Worm (Caenorhabditis elegans) whole organism, young adult: ENCODE results near the gene irg-4.
A peak's percentile ranks its signal among the peaks of the same experiment; 100 is the strongest.

Experiments used
- B0019.2 ChIP-seq: fragments of 200-800 bp; sonication (Bioruptor generic); conservative IDR thresholded peaks from 2 replicates; pipeline ENCODE4 v1.3.6; 2022; ENCODE audit warnings: missing genetic modification reagents, missing genetic modification characterization, missing compliant biosample characterization
- B0035.1 ChIP-seq: sonication (generic microtip); optimal IDR thresholded peaks from 2 replicates; lab custom pipeline; 2016; ENCODE audit warnings: missing genetic modification characterization, mild to moderate bottlenecking, missing compliant biosample characterization, missing genotype, missing genetic modification reagents
- C06A6.2 ChIP-seq: fragments of 200-800 bp; sonication (Bioruptor generic); conservative IDR thresholded peaks from 2 replicates; pipeline ENCODE4 v1.3.6; 2022; ENCODE audit warnings: missing genetic modification characterization, missing compliant biosample characterization
- C17E4.6 ChIP-seq: fragments of 200-800 bp; sonication (Bioruptor generic); IDR thresholded peaks from 2 replicates; pipeline ENCODE4 v1.3.6; 2022; ENCODE audit warnings: missing genetic modification reagents, missing genetic modification characterization, missing compliant biosample characterization
- D2030.7 ChIP-seq: fragments of 200-800 bp; sonication (Bioruptor generic); IDR thresholded peaks from 2 replicates; pipeline ENCODE4 v1.3.6; 2022; ENCODE audit warnings: missing genetic modification reagents, missing genetic modification characterization, missing compliant biosample characterization
- F10E7.11 ChIP-seq: sonication (generic microtip); optimal IDR thresholded peaks from 2 replicates; lab custom pipeline; 2017; ENCODE audit warnings: mild to moderate bottlenecking, missing genetic modification characterization, moderate library complexity, missing compliant biosample characterization
- F22D6.2 ChIP-seq: sonication (generic microtip); optimal IDR thresholded peaks from 2 replicates; lab custom pipeline; 2016; ENCODE audit warnings: mild to moderate bottlenecking, missing genetic modification characterization, missing compliant biosample characterization
- F33H1.4 ChIP-seq: fragments of 200-800 bp; sonication (Bioruptor generic); IDR thresholded peaks from 2 replicates; pipeline ENCODE4 v1.3.6; 2022; ENCODE audit warnings: missing genetic modification reagents, missing genetic modification characterization, missing compliant biosample characterization
- F39B2.1 ChIP-seq: fragments of 200-800 bp; sonication (Bioruptor generic); IDR thresholded peaks from 2 replicates; pipeline ENCODE4 v1.3.6; 2022; ENCODE audit warnings: missing genetic modification reagents, missing genetic modification characterization, missing compliant biosample characterization
- F57C9.4 ChIP-seq: sonication (generic microtip); optimal IDR thresholded peaks from 2 replicates; lab custom pipeline; 2017; ENCODE audit warnings: mild to moderate bottlenecking, missing genetic modification characterization, missing compliant biosample characterization
- Y67H2A.10 ChIP-seq: fragments of 200-800 bp; sonication (Bioruptor generic); conservative IDR thresholded peaks from 2 replicates; pipeline ENCODE4 v1.3.6; 2022; ENCODE audit warnings: missing genetic modification reagents, missing genetic modification characterization, missing compliant biosample characterization
- ZK185.1 ChIP-seq: sonication (generic microtip); optimal IDR thresholded peaks from 2 replicates; lab custom pipeline; 2016; ENCODE audit warnings: mild to moderate bottlenecking, missing genetic modification characterization, missing compliant biosample characterization; ENCODE audit not compliant: poor library complexity, severe bottlenecking
- akir-1 ChIP-seq: fragments of 200-800 bp; sonication (Bioruptor generic); optimal IDR thresholded peaks from 2 replicates; lab custom pipeline; 2018; ENCODE audit warnings: mild to moderate bottlenecking, missing genetic modification characterization, moderate library complexity, missing compliant biosample characterization
- athp-1 ChIP-seq: sonication (generic microtip); optimal IDR thresholded peaks from 2 replicates; lab custom pipeline; 2017; ENCODE audit warnings: mild to moderate bottlenecking, missing genetic modification characterization, missing compliant biosample characterization
- attf-5 ChIP-seq: fragments of 200-800 bp; sonication (Bioruptor generic); optimal IDR thresholded peaks from 2 replicates; lab custom pipeline; 2018; ENCODE audit warnings: mild to moderate bottlenecking, missing genetic modification characterization, missing compliant biosample characterization
- bed-1 ChIP-seq: fragments of 200-800 bp; sonication (Bioruptor generic); IDR thresholded peaks from 2 replicates; pipeline ENCODE4 v1.3.6; 2022; ENCODE audit warnings: missing genetic modification reagents, missing genetic modification characterization, missing compliant biosample characterization
- bed-2 ChIP-seq: fragments of 200-800 bp; sonication (Bioruptor generic); IDR thresholded peaks from 2 replicates; pipeline ENCODE4 v1.3.6; 2022; ENCODE audit warnings: missing genetic modification reagents, missing genetic modification characterization, missing compliant biosample characterization
- ceh-40 ChIP-seq: fragments of 200-800 bp; sonication (Bioruptor generic); IDR thresholded peaks from 2 replicates; pipeline ENCODE4 v1.3.6; 2022; ENCODE audit warnings: missing genetic modification characterization, missing compliant biosample characterization
- ceh-91 ChIP-seq: fragments of 200-800 bp; sonication (Bioruptor generic); IDR thresholded peaks from 2 replicates; pipeline ENCODE4 v1.3.6; 2022; ENCODE audit warnings: missing genetic modification reagents, missing genetic modification characterization, missing compliant biosample characterization
- dox-1 ChIP-seq: fragments of 200-800 bp; sonication (Bioruptor generic); IDR thresholded peaks from 2 replicates; pipeline ENCODE4 v1.3.6; 2022; ENCODE audit warnings: missing genetic modification reagents, missing genetic modification characterization, missing compliant biosample characterization
- dpl-1 ChIP-seq: fragments of 150-350 bp; optimal IDR thresholded peaks from 2 replicates; lab custom pipeline; 2014; ENCODE audit warnings: missing biosample characterization, missing genetic modification reagents, missing genetic modification characterization
- efl-1 ChIP-seq: fragments of 150-350 bp; optimal IDR thresholded peaks from 2 replicates; lab custom pipeline; 2014; ENCODE audit warnings: missing biosample characterization, missing genetic modification reagents, missing genetic modification characterization
- egl-18 ChIP-seq: fragments of 200-800 bp; sonication (Bioruptor generic); IDR thresholded peaks from 2 replicates; pipeline ENCODE4 v1.3.6; 2022; ENCODE audit warnings: missing genetic modification reagents, missing genetic modification characterization, missing compliant biosample characterization
- ekl-4 ChIP-seq: fragments of 200-800 bp; sonication (Bioruptor generic); IDR thresholded peaks from 2 replicates; pipeline ENCODE4 v1.3.6; 2022; ENCODE audit warnings: missing genetic modification reagents, missing genetic modification characterization, missing compliant biosample characterization
- hmg-1.2 ChIP-seq: fragments of 200-800 bp; sonication (Bioruptor generic); IDR thresholded peaks from 2 replicates; pipeline ENCODE4 v1.3.6; 2022; ENCODE audit warnings: missing genetic modification reagents, missing genetic modification characterization, missing compliant biosample characterization
- hmg-20 ChIP-seq: fragments of 200-800 bp; sonication (Bioruptor generic); IDR thresholded peaks from 2 replicates; pipeline ENCODE4 v1.3.6; 2022; ENCODE audit warnings: missing genetic modification reagents, missing genetic modification characterization, missing compliant biosample characterization
- hsf-1 ChIP-seq: fragments of 200-800 bp; sonication (Bioruptor generic); IDR thresholded peaks from 2 replicates; pipeline ENCODE4 v1.3.6; 2022; ENCODE audit warnings: missing genetic modification reagents, missing genetic modification characterization, missing compliant biosample characterization
- lin-26 ChIP-seq: fragments of 200-800 bp; sonication (Bioruptor generic); IDR thresholded peaks from 2 replicates; pipeline ENCODE4 v1.3.6; 2022; ENCODE audit warnings: missing genetic modification reagents, missing genetic modification characterization, missing compliant biosample characterization
- lin-35 ChIP-seq, 3 experiments: fragments of 150-350 bp in 2 of 3; sonication (generic microtip) in 1 of 3; optimal IDR thresholded peaks; 2 replicates each; lab custom pipeline; 2014 to 2018; ENCODE audit warnings: missing biosample characterization in 3 of 3, missing genetic modification characterization in 3 of 3, missing genetic modification reagents in 3 of 3
- lin-54 ChIP-seq: fragments of 200-800 bp; sonication (Bioruptor generic); optimal IDR thresholded peaks from 2 replicates; lab custom pipeline; 2018; ENCODE audit warnings: mild to moderate bottlenecking, missing genetic modification characterization, missing compliant biosample characterization
- lsl-1 ChIP-seq: fragments of 200-800 bp; sonication (Bioruptor generic); optimal IDR thresholded peaks from 2 replicates; lab custom pipeline; 2018; ENCODE audit warnings: mild to moderate bottlenecking, missing genetic modification characterization, moderate library complexity, missing compliant biosample characterization
- lsy-27 ChIP-seq: sonication (generic microtip); optimal IDR thresholded peaks from 2 replicates; lab custom pipeline; 2017; ENCODE audit warnings: missing genetic modification characterization, mild to moderate bottlenecking, missing compliant biosample characterization, antibody characterized with exemption, missing genotype, borderline replicate concordance; ENCODE audit not compliant: insufficient read depth
- madf-6 ChIP-seq: fragments of 200-800 bp; sonication (Bioruptor generic); IDR thresholded peaks from 2 replicates; pipeline ENCODE4 v1.3.6; 2022; ENCODE audit warnings: missing genetic modification reagents, missing genetic modification characterization, missing compliant biosample characterization
- mcd-1 ChIP-seq: fragments of 200-800 bp; sonication (Bioruptor generic); IDR thresholded peaks from 2 replicates; pipeline ENCODE4 v1.3.6; 2022; ENCODE audit warnings: missing genetic modification reagents, missing genetic modification characterization, missing compliant biosample characterization
- nhr-80 ChIP-seq: sonication (generic microtip); optimal IDR thresholded peaks from 2 replicates; lab custom pipeline; 2016; ENCODE audit warnings: missing genetic modification characterization, missing compliant biosample characterization
- pha-4 ChIP-seq: fragments of 150-350 bp; sonication (generic microtip); optimal IDR thresholded peaks from 2 replicates; lab custom pipeline; 2014; ENCODE audit warnings: missing biosample characterization, missing genetic modification reagents, missing genetic modification characterization
- rcor-1 ChIP-seq: fragments of 200-800 bp; sonication (Bioruptor generic); IDR thresholded peaks from 2 replicates; pipeline ENCODE4 v1.3.6; 2022; ENCODE audit warnings: missing genetic modification reagents, missing genetic modification characterization, missing compliant biosample characterization
- snpc-1.1 ChIP-seq: sonication (generic microtip); optimal IDR thresholded peaks from 2 replicates; lab custom pipeline; 2017; ENCODE audit warnings: missing genetic modification characterization, mild to moderate bottlenecking, missing compliant biosample characterization, antibody characterized with exemption, moderate library complexity, missing genotype, missing genetic modification reagents; ENCODE audit not compliant: insufficient read depth
- snpc-3.4 ChIP-seq: sonication (generic microtip); optimal IDR thresholded peaks from 2 replicates; lab custom pipeline; 2017; ENCODE audit warnings: missing genetic modification characterization, mild to moderate bottlenecking, missing compliant biosample characterization, antibody characterized with exemption, moderate library complexity, missing genotype, missing genetic modification reagents
- snpc-4 ChIP-seq, 5 experiments: fragments of 150-350 bp in 1 of 5; sonication (generic microtip) in 4 of 5; optimal IDR thresholded peaks; 2 replicates each; lab custom pipeline; 2014 to 2018; ENCODE audit warnings: missing genetic modification characterization in 5 of 5, missing biosample characterization in 3 of 5, antibody characterized with exemption in 2 of 5, mild to moderate bottlenecking in 2 of 5, missing compliant biosample characterization in 2 of 5, missing genotype in 2 of 5, moderate library complexity in 2 of 5, missing genetic modification reagents in 1 of 5
- tbp1 ChIP-seq: fragments of 200-800 bp; sonication (Bioruptor generic); optimal IDR thresholded peaks from 2 replicates; lab custom pipeline; 2018; ENCODE audit warnings: mild to moderate bottlenecking, missing genetic modification characterization, missing compliant biosample characterization
- tbx-9 ChIP-seq: sonication (generic microtip); optimal IDR thresholded peaks from 2 replicates; lab custom pipeline; 2016; ENCODE audit warnings: borderline replicate concordance, missing genetic modification characterization, inconsistent platforms, missing compliant biosample characterization
- tlf-1 ChIP-seq: fragments of 200-800 bp; sonication (Bioruptor generic); optimal IDR thresholded peaks from 2 replicates; lab custom pipeline; 2018; ENCODE audit warnings: mild to moderate bottlenecking, missing genetic modification characterization, missing compliant biosample characterization
- ztf-28 ChIP-seq: fragments of 200-800 bp; sonication (Bioruptor generic); IDR thresholded peaks from 2 replicates; pipeline ENCODE4 v1.3.6; 2022; ENCODE audit warnings: missing genetic modification reagents, missing genetic modification characterization, missing compliant biosample characterization
- ztf-3 ChIP-seq: fragments of 200-800 bp; sonication (Bioruptor generic); optimal IDR thresholded peaks from 2 replicates; lab custom pipeline; 2018; ENCODE audit warnings: mild to moderate bottlenecking, missing genetic modification characterization, missing compliant biosample characterization

irg-4 gene

DNA sequence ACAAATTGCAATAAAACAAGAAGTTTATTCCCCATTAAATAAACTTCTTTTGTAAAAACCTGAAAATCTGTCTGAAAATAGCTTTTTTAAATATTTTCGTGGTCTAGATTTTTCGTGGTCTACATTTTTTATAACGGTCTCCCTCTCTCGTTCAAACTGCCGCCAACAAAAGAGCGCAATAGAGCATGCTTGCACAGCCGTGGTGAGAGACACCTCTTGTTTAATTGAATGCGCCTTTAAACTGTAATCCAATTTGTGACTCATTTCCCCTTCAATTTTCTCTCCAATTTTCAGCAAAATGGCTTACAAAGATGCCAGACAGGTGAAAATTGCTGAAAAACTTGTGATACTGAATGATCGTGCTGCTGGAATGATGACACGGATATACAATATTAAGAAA is 31.5 kb upstream of the irg-4 start, which contains the start of gene gex-3 (continued):
- TF ChIP-seq egl-18 (GFP tag; lab: Robert Waterston, UW), result no peak
- 0 out of 2 replicates have a peak, but pooled peaks have one; percentile 56 for TF ChIP-seq ztf-28 (GFP tag; lab: Robert Waterston, UW)
- TF ChIP-seq snpc-4 (GFP tag; optimal IDR thresholded peaks at IDR 0.05; lab: Kevin White, UChicago), result peak; percentile 34
- peak in 3 of 4 experiments; percentile 62 to 73 (median 64) for TF ChIP-seq snpc-4 (tag; optimal IDR thresholded peaks at IDR 0.05; lab: Kevin White, UChicago)
- TF ChIP-seq tbp1, result peak; percentile 66
- no peak for TF ChIP-seq ztf-3
- no peak for TF ChIP-seq snpc-1.1 (tag; lab: Kevin White, UChicago)
- no peak for TF ChIP-seq F39B2.1 (GFP tag; lab: Robert Waterston, UW)
- peak; percentile 29 for TF ChIP-seq nhr-80
- peak; percentile 56; the same call in 1 of the 2 replicates for TF ChIP-seq hmg-1.2
- 0 out of 2 replicates have a peak, but pooled peaks have one; percentile 32 for TF ChIP-seq C17E4.6 (GFP tag; lab: Robert Waterston, UW)
- TF ChIP-seq B0035.1 (tag; lab: Kevin White, UChicago), result no peak
- peak; percentile 95 for TF ChIP-seq mcd-1 (GFP tag; lab: Robert Waterston, UW)
- no peak for TF ChIP-seq athp-1
- peak; percentile 56; the same call in 1 of the 2 replicates for TF ChIP-seq hsf-1 (GFP tag; lab: Robert Waterston, UW)
- peak; percentile 56 to 84 (median 77) for TF ChIP-seq lin-35 (GFP tag; optimal IDR thresholded peaks at IDR 0.05; lab: Kevin White, UChicago)
- peak; percentile 71; the same call in 1 of the 2 replicates for TF ChIP-seq ekl-4 (GFP tag; lab: Robert Waterston, UW)
- TF ChIP-seq madf-6 (GFP tag; lab: Robert Waterston, UW), result peak; percentile 92
- peak; percentile 18 for TF ChIP-seq lsy-27 (tag; lab: Kevin White, UChicago)
- peak; percentile 48 for TF ChIP-seq snpc-3.4 (tag; lab: Kevin White, UChicago)
- TF ChIP-seq lin-26 (GFP tag; lab: Robert Waterston, UW), result 0 out of 2 replicates have a peak, but pooled peaks have one; percentile 8
- TF ChIP-seq F57C9.4 (tag; lab: Kevin White, UChicago), result no peak
- TF ChIP-seq Y67H2A.10 (GFP tag; lab: Robert Waterston, UW), result no peak
- peak; percentile 78 for TF ChIP-seq D2030.7 (GFP tag; lab: Robert Waterston, UW)
- no peak for TF ChIP-seq F22D6.2 (tag; lab: Kevin White, UChicago)
- peak; percentile 94 for TF ChIP-seq dpl-1 (GFP tag; lab: Kevin White, UChicago)
- peak; percentile 79 for TF ChIP-seq ceh-91 (GFP tag; lab: Robert Waterston, UW)
- peak; percentile 48 for TF ChIP-seq ZK185.1 (tag; lab: Kevin White, UChicago)

DNA sequence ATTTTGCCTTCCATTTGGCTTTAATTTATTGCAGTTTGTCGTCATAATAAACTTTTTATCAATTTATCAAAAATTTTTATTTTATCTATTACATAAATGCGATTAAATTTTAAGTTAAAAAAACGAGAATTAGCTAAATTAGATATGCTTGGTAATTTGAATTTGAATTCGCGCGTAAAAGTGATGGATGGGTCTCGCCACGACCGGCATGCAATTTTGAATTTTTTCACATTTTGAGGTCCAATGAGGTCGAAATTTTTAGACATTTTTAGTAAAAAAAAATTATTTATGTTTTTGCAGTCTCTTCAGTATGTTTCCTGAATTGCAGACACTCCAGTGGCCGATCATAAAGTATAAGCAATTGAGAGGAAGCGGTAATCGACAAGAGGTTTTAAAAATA is 27.0 kb upstream of the irg-4 start, which contains the start of gene dsb-1:
TSS of gene dsb-1 (plus strand) at position 301 of the 400 bp plus-strand sequence.
- TF ChIP-seq F10E7.11 (no peak), rcor-1 (GFP tag; lab: Robert Waterston, UW) (no peak), lsl-1 (GFP tag; lab: Kevin White, UChicago) (peak; percentile 19), efl-1 (peak; percentile 40), C06A6.2 (no peak), madf-6 (GFP tag; lab: Robert Waterston, UW) (peak; percentile 47; the same call in 1 of the 2 replicates), dox-1 (GFP tag; lab: Robert Waterston, UW) (no peak), attf-5 (GFP tag; lab: Kevin White, UChicago) (no peak), pha-4 (tag; lab: Kevin White, UChicago) (no peak), dpl-1 (GFP tag; lab: Kevin White, UChicago) (peak; percentile 22), mcd-1 (GFP tag; lab: Robert Waterston, UW) (0 out of 2 replicates have a peak, but pooled peaks have one; percentile 8), lin-54 (peak; percentile 26), bed-1 (no peak), hmg-20 (GFP tag; lab: Robert Waterston, UW) (no peak), bed-2 (GFP tag; lab: Robert Waterston, UW) (no peak), tbx-9 (tag; lab: Kevin White, UChicago) (no peak), B0019.2 (GFP tag; lab: Robert Waterston, UW) (no peak), tlf-1 (GFP tag; lab: Kevin White, UChicago) (no peak), ceh-40 (no peak), F33H1.4 (peak; percentile 63), akir-1 (no peak)
